Worm (Caenorhabditis elegans) whole organism, mixed stage, embryonic: ENCODE data around the gene H27A22.1.
A peak's percentile ranks its signal among the peaks of the same experiment; 100 is the strongest.

Experiments used
- M03D4.4 ChIP-seq: sonication (generic microtip); optimal IDR thresholded peaks from 2 replicates; lab custom pipeline; 2017; ENCODE audit warnings: mild to moderate bottlenecking, missing genetic modification characterization, missing compliant biosample characterization
- blmp-1 ChIP-seq: fragments of 150-350 bp; optimal IDR thresholded peaks from 2 replicates; lab custom pipeline; 2014; ENCODE audit warnings: missing biosample characterization, missing genetic modification characterization
- ceh-39 ChIP-seq: fragments of 150-350 bp; optimal IDR thresholded peaks from 2 replicates; lab custom pipeline; 2014; ENCODE audit warnings: missing biosample characterization, missing genetic modification characterization
- ceh-83 ChIP-seq: fragments of 200-800 bp; sonication (Bioruptor generic); optimal IDR thresholded peaks from 2 replicates; lab custom pipeline; 2018; ENCODE audit warnings: mild to moderate bottlenecking, missing genetic modification characterization, missing compliant biosample characterization
- ces-1 ChIP-seq: fragments of 150-350 bp; optimal IDR thresholded peaks from 2 replicates; lab custom pipeline; 2014; ENCODE audit warnings: missing biosample characterization, missing genetic modification reagents, missing genetic modification characterization
- cnd-1 ChIP-seq: fragments of 200-800 bp; sonication (Bioruptor generic); optimal IDR thresholded peaks from 2 replicates; lab custom pipeline; 2018; ENCODE audit warnings: mild to moderate bottlenecking, missing genetic modification characterization, missing compliant biosample characterization
- drap-1 ChIP-seq: fragments of 200-800 bp; sonication (Bioruptor generic); optimal IDR thresholded peaks from 3 replicates; lab custom pipeline; 2018; ENCODE audit warnings: mild to moderate bottlenecking, missing genetic modification characterization, missing compliant biosample characterization
- elt-1 ChIP-seq: sonication (generic microtip); optimal IDR thresholded peaks from 2 replicates; lab custom pipeline; 2017; ENCODE audit warnings: missing genetic modification characterization, mild to moderate bottlenecking, missing compliant biosample characterization, antibody characterized with exemption, moderate library complexity, borderline replicate concordance; ENCODE audit not compliant: insufficient read depth
- flh-1 ChIP-seq: fragments of 200-800 bp; sonication (Bioruptor generic); optimal IDR thresholded peaks from 2 replicates; lab custom pipeline; 2018; ENCODE audit warnings: mild to moderate bottlenecking, missing genetic modification characterization, moderate library complexity, missing compliant biosample characterization
- ham-2 ChIP-seq: fragments of 200-800 bp; sonication (Bioruptor generic); optimal IDR thresholded peaks from 2 replicates; lab custom pipeline; 2018; ENCODE audit warnings: mild to moderate bottlenecking, missing genetic modification characterization, missing compliant biosample characterization
- lin-32 ChIP-seq: fragments of 200-800 bp; sonication (Bioruptor generic); optimal IDR thresholded peaks from 2 replicates; lab custom pipeline; 2018; ENCODE audit warnings: mild to moderate bottlenecking, missing genetic modification characterization, missing compliant biosample characterization
- lsy-2 ChIP-seq: fragments of 150-350 bp; optimal IDR thresholded peaks from 2 replicates; lab custom pipeline; 2014; ENCODE audit warnings: missing biosample characterization, missing genetic modification characterization
- mab-5 ChIP-seq: fragments of 150-350 bp; optimal IDR thresholded peaks from 2 replicates; lab custom pipeline; 2014; ENCODE audit warnings: missing biosample characterization, missing genetic modification characterization
- mep-1 ChIP-seq: fragments of 150-350 bp; optimal IDR thresholded peaks from 2 replicates; lab custom pipeline; 2017; ENCODE audit warnings: missing biosample characterization, missing genetic modification reagents, missing genetic modification characterization, inconsistent platforms
- mls-2 ChIP-seq: sonication (generic microtip); optimal IDR thresholded peaks from 2 replicates; lab custom pipeline; 2016; ENCODE audit warnings: mild to moderate bottlenecking, missing genetic modification characterization, moderate library complexity, missing compliant biosample characterization
- nhr-2 ChIP-seq: fragments of 150-350 bp; optimal IDR thresholded peaks from 2 replicates; lab custom pipeline; 2014; ENCODE audit warnings: missing biosample characterization, missing genetic modification characterization
- nhr-237 ChIP-seq: fragments of 150-350 bp; optimal IDR thresholded peaks from 2 replicates; lab custom pipeline; 2014; ENCODE audit warnings: missing biosample characterization, missing genetic modification characterization
- nhr-28 ChIP-seq: fragments of 150-350 bp; optimal IDR thresholded peaks from 2 replicates; lab custom pipeline; 2014; ENCODE audit warnings: missing biosample characterization, missing genetic modification characterization
- nhr-76 ChIP-seq: sonication (generic microtip); optimal IDR thresholded peaks from 2 replicates; lab custom pipeline; 2017; ENCODE audit warnings: missing biosample characterization, missing genetic modification characterization
- pha-4 ChIP-seq: fragments of 150-350 bp; optimal IDR thresholded peaks from 2 replicates; lab custom pipeline; 2018; ENCODE audit warnings: missing biosample characterization, missing genetic modification reagents, missing genetic modification characterization
- sem-2 ChIP-seq: fragments of 200-800 bp; sonication (Bioruptor generic); optimal IDR thresholded peaks from 2 replicates; lab custom pipeline; 2018; ENCODE audit warnings: mild to moderate bottlenecking, missing genetic modification characterization, missing compliant biosample characterization
- snpc-4 ChIP-seq: fragments of 150-350 bp; optimal IDR thresholded peaks from 2 replicates; lab custom pipeline; 2014; ENCODE audit warnings: missing biosample characterization, missing genetic modification characterization
- sptf-1 ChIP-seq: sonication (generic microtip); optimal IDR thresholded peaks from 2 replicates; lab custom pipeline; 2017; ENCODE audit warnings: mild to moderate bottlenecking, missing genetic modification characterization, moderate library complexity, missing compliant biosample characterization
- unc-120 ChIP-seq: sonication (generic microtip); optimal IDR thresholded peaks from 2 replicates; lab custom pipeline; 2017; ENCODE audit warnings: missing genetic modification characterization, missing compliant biosample characterization; ENCODE audit not compliant: poor library complexity, severe bottlenecking
- unc-39 ChIP-seq: fragments of 150-350 bp; optimal IDR thresholded peaks from 2 replicates; lab custom pipeline; 2014; ENCODE audit warnings: missing biosample characterization, missing genetic modification characterization
- unc-62 ChIP-seq: fragments of 150-350 bp; optimal IDR thresholded peaks from 2 replicates; lab custom pipeline; 2014; ENCODE audit warnings: missing biosample characterization, missing genetic modification reagents, missing genetic modification characterization
- zip-8 ChIP-seq: fragments of 150-350 bp; optimal IDR thresholded peaks from 2 replicates; lab custom pipeline; 2014; ENCODE audit warnings: missing biosample characterization, missing genetic modification characterization

H27A22.1 gene

DNA sequence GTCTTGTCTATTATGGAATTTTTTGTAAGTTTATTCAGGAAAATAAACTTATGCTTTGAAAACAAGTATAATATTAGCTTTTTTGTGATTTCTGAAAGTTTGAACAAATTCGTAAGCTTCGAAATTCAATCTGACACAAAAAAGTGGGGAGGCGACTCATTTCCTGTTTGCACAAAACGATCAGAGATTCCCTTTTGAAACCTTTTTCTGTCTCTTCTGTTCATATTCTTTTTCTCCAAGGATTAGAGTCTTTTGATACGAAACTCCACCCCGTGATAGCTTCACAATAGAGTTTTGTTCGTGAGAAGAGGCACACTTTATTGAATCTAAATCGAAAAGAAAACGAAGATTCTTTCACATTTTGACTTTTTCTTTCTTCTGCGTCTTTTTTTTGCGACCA lies 38.6 kb downstream of the H27A22.1 start:
- TF ChIP-seq ces-1 (GFP tag; lab: Kevin White, UChicago) (peak; percentile 9), nhr-237 (tag; lab: Kevin White, UChicago) (no peak)

DNA sequence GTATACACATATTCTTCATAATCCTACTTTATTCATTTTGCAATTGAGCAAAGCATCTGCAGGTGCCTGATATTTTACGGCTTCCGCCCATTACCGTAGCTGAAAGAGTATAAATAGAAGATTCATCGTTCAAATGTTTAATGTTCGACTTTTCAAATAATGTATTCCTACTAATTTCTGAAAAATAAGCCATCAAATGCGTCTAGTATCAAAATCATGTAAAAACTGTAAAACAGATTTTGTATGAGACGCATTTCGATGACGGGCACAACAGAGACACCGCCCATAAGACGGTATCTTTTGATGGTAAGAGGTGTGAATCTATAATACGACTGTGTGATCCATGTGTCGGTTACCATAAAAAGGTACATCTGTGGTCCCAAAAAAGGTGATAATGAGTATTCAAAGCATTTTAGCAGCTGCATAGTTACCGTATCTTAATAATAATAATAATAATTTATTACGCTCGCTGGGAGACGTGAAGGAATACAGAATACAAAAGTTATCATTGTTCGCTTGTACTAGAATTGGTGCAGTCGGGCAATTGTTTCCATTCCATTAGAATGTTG lies 44.8 kb downstream of the H27A22.1 start, which contains the start of the genes C32C4.3 and C32C4.16:
Gene C32C4.3 (minus strand): TSS at position 101 of the 569 bp plus-strand sequence.
Gene C32C4.16 (plus strand): TSS at position 519 of the 569 bp plus-strand sequence.
- TF ChIP-seq unc-39 (tag; lab: Kevin White, UChicago) (no peak), sem-2 (GFP tag; lab: Kevin White, UChicago) (no peak), cnd-1 (tag; lab: Kevin White, UChicago) (no peak), mep-1 (tag; lab: Kevin White, UChicago) (no peak), nhr-28 (no peak), snpc-4 (no peak), ceh-83 (no peak), blmp-1 (no peak), elt-1 (tag; lab: Kevin White, UChicago) (no peak), lin-32 (GFP tag; lab: Kevin White, UChicago) (no peak), sptf-1 (tag; lab: Kevin White, UChicago) (no peak), mab-5 (tag; lab: Kevin White, UChicago) (no peak)

DNA sequence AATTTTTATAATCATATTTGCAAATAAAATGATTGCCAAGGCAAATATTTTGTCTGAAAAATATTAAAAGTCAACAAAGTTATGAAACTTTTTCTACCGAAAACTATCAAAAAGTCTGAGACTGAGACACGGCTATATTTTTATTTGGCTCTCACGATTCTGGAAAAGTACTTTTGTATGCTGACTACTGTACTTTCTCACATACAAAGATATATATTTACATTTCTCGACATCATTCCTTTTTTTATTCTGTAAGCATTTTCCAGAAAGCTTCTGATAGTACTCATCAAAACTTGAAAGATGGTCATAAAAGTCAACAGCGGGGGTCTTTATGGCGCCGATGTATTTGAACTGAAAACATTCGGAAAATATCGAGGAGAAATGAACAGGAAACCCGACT lies 45.8 kb downstream of the H27A22.1 start, which contains the start of gene aqp-6:
Gene aqp-6 (plus strand): TSS at position 301 of the 400 bp plus-strand sequence.
- TF ChIP-seq zip-8 (tag; lab: Kevin White, UChicago): no peak
- no peak for TF ChIP-seq nhr-76 (tag; lab: Kevin White, UChicago)
- no peak for TF ChIP-seq lin-32 (GFP tag; lab: Kevin White, UChicago)
- no peak for TF ChIP-seq mls-2
- no peak for TF ChIP-seq unc-120 (tag; lab: Kevin White, UChicago)
- no peak for TF ChIP-seq ceh-39 (tag; lab: Kevin White, UChicago)
- no peak for TF ChIP-seq ham-2
- no peak for TF ChIP-seq pha-4 (tag; lab: Kevin White, UChicago)
- no peak for TF ChIP-seq sem-2 (GFP tag; lab: Kevin White, UChicago)

DNA sequence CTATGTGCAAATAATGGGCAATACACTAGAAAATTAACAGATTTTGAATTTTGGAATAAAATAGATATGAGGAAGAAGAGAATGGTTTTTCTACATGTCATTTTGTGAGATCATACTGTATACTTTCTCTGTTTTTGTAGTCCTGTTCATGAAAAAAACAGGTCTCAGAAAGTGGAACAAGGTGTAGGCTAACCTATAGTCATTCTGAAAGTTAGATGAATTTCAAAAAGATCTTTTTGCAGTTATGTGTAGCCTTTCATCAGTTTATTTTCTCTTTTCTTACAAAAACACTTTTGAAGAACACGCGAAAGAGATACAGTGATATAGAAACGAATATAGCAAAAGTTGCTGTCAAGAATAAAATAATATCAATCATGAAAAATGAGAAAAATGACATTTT lies 51.8 kb downstream of the H27A22.1 start, which contains the start of gene ugt-35:
Gene ugt-35 (minus strand): TSS at position 101 of the 400 bp plus-strand sequence.
- TF ChIP-seq nhr-237 (tag; lab: Kevin White, UChicago): no peak
- no peak for TF ChIP-seq lsy-2 (tag; lab: Kevin White, UChicago)
- no peak for TF ChIP-seq ces-1 (GFP tag; lab: Kevin White, UChicago)
- TF ChIP-seq nhr-2 (tag; lab: Kevin White, UChicago): no peak
- no peak for TF ChIP-seq sem-2 (GFP tag; lab: Kevin White, UChicago)
- no peak for TF ChIP-seq blmp-1
- no peak for TF ChIP-seq unc-120 (tag; lab: Kevin White, UChicago)
- TF ChIP-seq unc-62 (GFP tag; lab: Kevin White, UChicago): no peak
- TF ChIP-seq ceh-39 (tag; lab: Kevin White, UChicago): no peak
- TF ChIP-seq flh-1 (GFP tag; lab: Kevin White, UChicago): no peak
- no peak for TF ChIP-seq lin-32 (GFP tag; lab: Kevin White, UChicago)
- no peak for TF ChIP-seq cnd-1 (tag; lab: Kevin White, UChicago)
- TF ChIP-seq mls-2: no peak
- TF ChIP-seq ceh-83: no peak
- no peak for TF ChIP-seq M03D4.4
- TF ChIP-seq elt-1 (tag; lab: Kevin White, UChicago): no peak
- TF ChIP-seq drap-1 (GFP tag; lab: Kevin White, UChicago): no peak
- TF ChIP-seq, all 35 proteins: peak for 0
